Worm (Caenorhabditis elegans) whole organism, L1 larva: Measurements from ENCODE around the gene cyy-1.

Experiments used
- nhr-11 ChIP-seq: fragments of 150-350 bp; optimal IDR thresholded peaks from 2 replicates; lab custom pipeline; 2014; ENCODE audit warnings: missing biosample characterization, missing genetic modification characterization
- nhr-28 ChIP-seq: fragments of 150-350 bp; optimal IDR thresholded peaks from 2 replicates; lab custom pipeline; 2014; ENCODE audit warnings: missing biosample characterization, missing genetic modification characterization
- nhr-77 ChIP-seq: fragments of 150-350 bp; optimal IDR thresholded peaks from 2 replicates; lab custom pipeline; 2014; ENCODE audit warnings: missing biosample characterization, missing genetic modification characterization
- nhr-90 ChIP-seq: sonication (generic microtip); optimal IDR thresholded peaks from 2 replicates; lab custom pipeline; 2016; ENCODE audit warnings: mild to moderate bottlenecking, missing genetic modification characterization, missing compliant biosample characterization; ENCODE audit not compliant: poor library complexity
- snpc-4 ChIP-seq: fragments of 150-350 bp; optimal IDR thresholded peaks from 2 replicates; lab custom pipeline; 2014; ENCODE audit warnings: missing biosample characterization, missing genetic modification characterization
- snu-23 ChIP-seq: sonication (generic microtip); optimal IDR thresholded peaks from 2 replicates; lab custom pipeline; 2016; ENCODE audit warnings: missing genetic modification characterization, missing compliant biosample characterization
- unc-62 ChIP-seq: fragments of 150-350 bp; optimal IDR thresholded peaks from 2 replicates; lab custom pipeline; 2014; ENCODE audit warnings: missing biosample characterization, missing genetic modification reagents, missing genetic modification characterization
- ztf-11 ChIP-seq, 2 experiments: sonication (generic microtip); optimal IDR thresholded peaks; 2 replicates each; lab custom pipeline; 2016 to 2017; ENCODE audit warnings: missing genetic modification characterization in 2 of 2, missing biosample characterization in 1 of 2, missing compliant biosample characterization in 1 of 2

ce11 chrIII:8417968-8418267 lies 12.2 kb downstream of the cyy-1 start, which contains the start of gene sor-1:
- TF ChIP-seq snpc-4 (tag; lab: Kevin White, UChicago) (no peak), snu-23 (GFP tag; lab: Kevin White, UChicago) (no peak), unc-62 (GFP tag; lab: Kevin White, UChicago) (no peak), ztf-11 (tag; optimal IDR thresholded peaks at IDR 0.05; lab: Kevin White, UChicago) (no peak), nhr-90 (tag; lab: Kevin White, UChicago) (no peak), nhr-28 (tag; lab: Kevin White, UChicago) (no peak), nhr-77 (no peak), nhr-11 (tag; lab: Kevin White, UChicago) (no peak)
